Worm (Caenorhabditis elegans) whole organism, L1 larva: Measurements from ENCODE around the gene F09G8.7.
A peak's percentile ranks its signal among the peaks of the same experiment; 100 is the strongest.

Experiments used
- aha-1 ChIP-seq: fragments of 150-350 bp; optimal IDR thresholded peaks from 2 replicates; lab custom pipeline; 2014; ENCODE audit warnings: missing biosample characterization, missing genetic modification characterization
- aly-2 ChIP-seq: fragments of 150-350 bp; optimal IDR thresholded peaks from 2 replicates; lab custom pipeline; 2014; ENCODE audit warnings: missing biosample characterization, missing genetic modification characterization
- blmp-1 ChIP-seq: fragments of 150-350 bp; optimal IDR thresholded peaks from 2 replicates; lab custom pipeline; 2014; ENCODE audit warnings: missing biosample characterization, missing genetic modification characterization
- ceh-82 ChIP-seq, 3 experiments: fragments of 150-350 bp in 1 of 3; sonication (generic microtip) in 2 of 3; optimal IDR thresholded peaks; 2 replicates each; lab custom pipeline; 2014 to 2017; ENCODE audit warnings: missing biosample characterization in 3 of 3, missing genetic modification characterization in 3 of 3
- ceh-88 ChIP-seq: fragments of 200-800 bp; sonication (Bioruptor generic); IDR thresholded peaks from 2 replicates; pipeline ENCODE4 v1.3.6; 2022; ENCODE audit warnings: missing genetic modification characterization, missing compliant biosample characterization
- ceh-90 ChIP-seq: sonication (generic microtip); optimal IDR thresholded peaks from 2 replicates; lab custom pipeline; 2016; ENCODE audit warnings: missing genetic modification characterization, missing compliant biosample characterization
- dsc-1 ChIP-seq: sonication (generic microtip); optimal IDR thresholded peaks from 2 replicates; lab custom pipeline; 2016; ENCODE audit warnings: mild to moderate bottlenecking, missing genetic modification characterization, missing compliant biosample characterization
- efl-1 ChIP-seq, 4 experiments: fragments of 150-350 bp; optimal IDR thresholded peaks in 3 of 4; peaks in 1 of 4; 1 replicate in 1 of 4; 2 replicates in 3 of 4; lab custom pipeline; 2014; ENCODE audit warnings: missing biosample characterization in 2 of 4, missing genetic modification characterization in 2 of 4, missing genetic modification reagents in 2 of 4
- elt-3 ChIP-seq, 6 experiments: fragments of 150-350 bp in 1 of 6; sonication (generic microtip); optimal IDR thresholded peaks; 2 replicates each; lab custom pipeline; 2017 to 2018; ENCODE audit warnings: missing biosample characterization in 6 of 6, missing genetic modification characterization in 6 of 6, inconsistent platforms in 1 of 6
- ets-5 ChIP-seq: fragments of 200-800 bp; sonication (Bioruptor generic); IDR thresholded peaks from 2 replicates; pipeline ENCODE4 v1.3.6; 2022; ENCODE audit warnings: missing genetic modification characterization, missing compliant biosample characterization
- fkh-10 ChIP-seq: sonication (generic microtip); optimal IDR thresholded peaks from 2 replicates; lab custom pipeline; 2017; ENCODE audit warnings: missing biosample characterization, missing genetic modification reagents, missing genetic modification characterization
- fkh-4 ChIP-seq: sonication (generic microtip); optimal IDR thresholded peaks from 2 replicates; lab custom pipeline; 2016; ENCODE audit warnings: missing compliant biosample characterization, missing genetic modification characterization, borderline replicate concordance
- fkh-8 ChIP-seq: sonication (generic microtip); optimal IDR thresholded peaks from 2 replicates; lab custom pipeline; 2016; ENCODE audit warnings: mild to moderate bottlenecking, missing genetic modification characterization, missing compliant biosample characterization
- fos-1 ChIP-seq: fragments of 150-350 bp; optimal IDR thresholded peaks from 2 replicates; lab custom pipeline; 2014; ENCODE audit warnings: missing biosample characterization, missing genetic modification characterization
- hlh-17 ChIP-seq: fragments of 200-800 bp; sonication (Bioruptor generic); optimal IDR thresholded peaks from 2 replicates; lab custom pipeline; 2018; ENCODE audit warnings: missing genetic modification characterization, mild to moderate bottlenecking, missing compliant biosample characterization, moderate library complexity, borderline replicate concordance
- hlh-4 ChIP-seq: sonication (generic microtip); optimal IDR thresholded peaks from 2 replicates; lab custom pipeline; 2016; ENCODE audit warnings: mild to moderate bottlenecking, missing genetic modification characterization, missing compliant biosample characterization
- irx-1 ChIP-seq: sonication (generic microtip); optimal IDR thresholded peaks from 2 replicates; lab custom pipeline; 2016; ENCODE audit warnings: missing genetic modification characterization, missing compliant biosample characterization
- isw-1 ChIP-seq: fragments of 200-800 bp; sonication (Bioruptor generic); IDR thresholded peaks from 2 replicates; pipeline ENCODE4 v1.3.6; 2022; ENCODE audit warnings: missing genetic modification characterization, missing compliant biosample characterization
- jun-1 ChIP-seq: fragments of 150-350 bp; optimal IDR thresholded peaks from 2 replicates; lab custom pipeline; 2014; ENCODE audit warnings: missing biosample characterization, missing genetic modification reagents, missing genetic modification characterization
- lin-13 ChIP-seq: fragments of 150-350 bp; optimal IDR thresholded peaks from 2 replicates; lab custom pipeline; 2014; ENCODE audit warnings: missing biosample characterization, missing genetic modification reagents, missing genetic modification characterization
- lin-15B ChIP-seq: fragments of 150-350 bp; sonication (generic microtip); optimal IDR thresholded peaks from 3 replicates; lab custom pipeline; 2014; ENCODE audit warnings: missing biosample characterization, missing genetic modification characterization
- lin-35 ChIP-seq, 2 experiments: fragments of 150-350 bp; optimal IDR thresholded peaks; 2 replicates each; lab custom pipeline; 2014; ENCODE audit warnings: missing biosample characterization in 2 of 2, missing genetic modification characterization in 2 of 2, missing genetic modification reagents in 2 of 2
- lin-39 ChIP-seq: fragments of 150-350 bp; optimal IDR thresholded peaks from 2 replicates; lab custom pipeline; 2014; ENCODE audit warnings: missing biosample characterization, missing genetic modification reagents, missing genetic modification characterization
- lir-3 ChIP-seq: sonication (generic microtip); optimal IDR thresholded peaks from 2 replicates; lab custom pipeline; 2016; ENCODE audit warnings: mild to moderate bottlenecking, missing genetic modification characterization, moderate library complexity, missing compliant biosample characterization; ENCODE audit not compliant: poor library complexity
- lsy-2 ChIP-seq, 2 experiments: fragments of 150-350 bp; optimal IDR thresholded peaks; 2 replicates each; lab custom pipeline; 2014; ENCODE audit warnings: missing biosample characterization in 2 of 2, missing genetic modification characterization in 2 of 2
- mab-9 ChIP-seq: fragments of 200-800 bp; sonication (Bioruptor generic); IDR thresholded peaks from 2 replicates; pipeline ENCODE4 v1.3.6; 2022; ENCODE audit warnings: missing genetic modification reagents, missing genetic modification characterization, missing compliant biosample characterization
- mef-2 ChIP-seq: fragments of 150-350 bp; optimal IDR thresholded peaks from 2 replicates; lab custom pipeline; 2014; ENCODE audit warnings: missing biosample characterization, missing genetic modification characterization
- nhr-11 ChIP-seq: fragments of 150-350 bp; optimal IDR thresholded peaks from 2 replicates; lab custom pipeline; 2014; ENCODE audit warnings: missing biosample characterization, missing genetic modification characterization
- nhr-12 ChIP-seq: sonication (generic microtip); optimal IDR thresholded peaks from 2 replicates; lab custom pipeline; 2017; ENCODE audit warnings: missing biosample characterization, missing genetic modification characterization
- nhr-19 ChIP-seq: fragments of 200-800 bp; sonication (Bioruptor generic); conservative IDR thresholded peaks from 2 replicates; pipeline ENCODE4 v1.3.6; 2022; ENCODE audit warnings: missing genetic modification characterization, missing compliant biosample characterization
- nhr-237 ChIP-seq: fragments of 150-350 bp; optimal IDR thresholded peaks from 2 replicates; lab custom pipeline; 2014; ENCODE audit warnings: missing biosample characterization, missing genetic modification characterization
- nhr-28 ChIP-seq: fragments of 150-350 bp; optimal IDR thresholded peaks from 2 replicates; lab custom pipeline; 2014; ENCODE audit warnings: missing biosample characterization, missing genetic modification characterization
- nhr-71 ChIP-seq: sonication (generic microtip); optimal IDR thresholded peaks from 2 replicates; lab custom pipeline; 2016; ENCODE audit warnings: mild to moderate bottlenecking, missing genetic modification characterization, moderate library complexity, missing compliant biosample characterization
- nhr-76 ChIP-seq: sonication (generic microtip); optimal IDR thresholded peaks from 2 replicates; lab custom pipeline; 2017; ENCODE audit warnings: missing biosample characterization, missing genetic modification characterization
- nhr-77 ChIP-seq: fragments of 150-350 bp; optimal IDR thresholded peaks from 2 replicates; lab custom pipeline; 2014; ENCODE audit warnings: missing biosample characterization, missing genetic modification characterization
- nhr-84 ChIP-seq: sonication (generic microtip); optimal IDR thresholded peaks from 2 replicates; lab custom pipeline; 2017; ENCODE audit warnings: missing biosample characterization, missing genetic modification characterization
- nhr-90 ChIP-seq: sonication (generic microtip); optimal IDR thresholded peaks from 2 replicates; lab custom pipeline; 2016; ENCODE audit warnings: mild to moderate bottlenecking, missing genetic modification characterization, missing compliant biosample characterization; ENCODE audit not compliant: poor library complexity
- pqm-1 ChIP-seq: sonication (generic microtip); optimal IDR thresholded peaks from 3 replicates; lab custom pipeline; 2017; ENCODE audit warnings: missing biosample characterization, missing genetic modification characterization
- rnt-1 ChIP-seq: sonication (generic microtip); optimal IDR thresholded peaks from 2 replicates; lab custom pipeline; 2016; ENCODE audit warnings: mild to moderate bottlenecking, missing genetic modification characterization, moderate library complexity, missing compliant biosample characterization
- snpc-4 ChIP-seq: fragments of 150-350 bp; optimal IDR thresholded peaks from 2 replicates; lab custom pipeline; 2014; ENCODE audit warnings: missing biosample characterization, missing genetic modification characterization
- snu-23 ChIP-seq: sonication (generic microtip); optimal IDR thresholded peaks from 2 replicates; lab custom pipeline; 2016; ENCODE audit warnings: missing genetic modification characterization, missing compliant biosample characterization
- sptf-1 ChIP-seq: fragments of 150-350 bp; optimal IDR thresholded peaks from 2 replicates; lab custom pipeline; 2014; ENCODE audit warnings: missing biosample characterization, missing genetic modification characterization
- sup-37 ChIP-seq: fragments of 200-800 bp; sonication (Bioruptor generic); optimal IDR thresholded peaks from 2 replicates; lab custom pipeline; 2018; ENCODE audit warnings: mild to moderate bottlenecking, missing genetic modification characterization, missing compliant biosample characterization
- swsn-7 ChIP-seq: sonication (generic microtip); optimal IDR thresholded peaks from 2 replicates; lab custom pipeline; 2016; ENCODE audit warnings: missing genetic modification characterization, missing compliant biosample characterization
- tbx-2 ChIP-seq: sonication (generic microtip); optimal IDR thresholded peaks from 2 replicates; lab custom pipeline; 2016; ENCODE audit warnings: missing genetic modification characterization, missing compliant biosample characterization
- tlp-1 ChIP-seq: fragments of 150-350 bp; optimal IDR thresholded peaks from 2 replicates; lab custom pipeline; 2014; ENCODE audit warnings: missing biosample characterization, missing genetic modification characterization
- unc-130 ChIP-seq: fragments of 150-350 bp; optimal IDR thresholded peaks from 2 replicates; lab custom pipeline; 2017; ENCODE audit warnings: missing biosample characterization, missing genetic modification characterization, inconsistent platforms
- unc-86 ChIP-seq: sonication (generic microtip); optimal IDR thresholded peaks from 2 replicates; lab custom pipeline; 2016; ENCODE audit warnings: missing genetic modification characterization, missing compliant biosample characterization
- vab-15 ChIP-seq: sonication (generic microtip); optimal IDR thresholded peaks from 2 replicates; lab custom pipeline; 2017; ENCODE audit warnings: missing genotype, mild to moderate bottlenecking, missing genetic modification characterization, missing compliant biosample characterization
- zag-1 ChIP-seq: fragments of 150-350 bp; optimal IDR thresholded peaks from 2 replicates; lab custom pipeline; 2014; ENCODE audit warnings: missing biosample characterization, missing genetic modification characterization
- ztf-4 ChIP-seq: fragments of 150-350 bp; optimal IDR thresholded peaks from 2 replicates; lab custom pipeline; 2014; ENCODE audit warnings: missing biosample characterization, missing genetic modification characterization

F09G8.7 gene

ce11 chrIII:8227511-8227910, 40.6 kb downstream of the F09G8.7 start, which contains the start of gene fbxl-1 (continued):
- TF ChIP-seq jun-1, result peak; percentile 47
- TF ChIP-seq snu-23, result peak; percentile 87
- TF ChIP-seq ztf-4 (tag; lab: Kevin White, UChicago), result peak; percentile 60
- no peak for TF ChIP-seq lin-15B
- peak; percentile 96 for TF ChIP-seq fkh-8
- no peak for TF ChIP-seq zag-1 (tag; lab: Kevin White, UChicago)
- peak; percentile 48 for TF ChIP-seq isw-1 (GFP tag; lab: Robert Waterston, UW)
- TF ChIP-seq lin-13 (GFP tag; lab: Kevin White, UChicago), result peak; percentile 65
- TF ChIP-seq nhr-90 (tag; lab: Kevin White, UChicago), result peak; percentile 32
- TF ChIP-seq lir-3 (tag; lab: Kevin White, UChicago), result peak; percentile 56
- TF ChIP-seq sup-37 (GFP tag; lab: Kevin White, UChicago), result no peak
- TF ChIP-seq nhr-19 (GFP tag; lab: Robert Waterston, UW), result peak; percentile 71
- TF ChIP-seq nhr-11 (tag; lab: Kevin White, UChicago), result no peak
- TF ChIP-seq nhr-237 (tag; lab: Kevin White, UChicago), result no peak
- peak; percentile 25 to 70 (median 47) for TF ChIP-seq ceh-82 (tag; optimal IDR thresholded peaks at IDR 0.05; lab: Kevin White, UChicago)
- TF ChIP-seq snpc-4 (tag; lab: Kevin White, UChicago), result peak; percentile 6
- no peak for TF ChIP-seq nhr-12 (tag; lab: Kevin White, UChicago)
- TF ChIP-seq aha-1 (tag; lab: Kevin White, UChicago), result no peak
- peak; percentile 21 for TF ChIP-seq fkh-10 (GFP tag; lab: Kevin White, UChicago)
- TF ChIP-seq fkh-4 (tag; lab: Kevin White, UChicago), result no peak
- TF ChIP-seq swsn-7 (tag; lab: Kevin White, UChicago), result peak; percentile 77
- no peak for TF ChIP-seq aly-2 (tag; lab: Kevin White, UChicago)
- TF ChIP-seq sptf-1, result no peak
- no peak for TF ChIP-seq tlp-1 (tag; lab: Kevin White, UChicago)
- TF ChIP-seq nhr-84 (tag; lab: Kevin White, UChicago), result no peak
- TF ChIP-seq mab-9 (GFP tag; lab: Robert Waterston, UW), result no peak
- TF ChIP-seq nhr-76, result no peak
- no peak for TF ChIP-seq ets-5 (GFP tag; lab: Robert Waterston, UW)
- TF ChIP-seq vab-15 (tag; lab: Kevin White, UChicago), result no peak
- TF ChIP-seq nhr-71, result peak; percentile 94
- peak; percentile 71 for TF ChIP-seq nhr-77
- TF ChIP-seq lsy-2 (tag; optimal IDR thresholded peaks at IDR 0.05; lab: Kevin White, UChicago), result peak; percentile 75 to 88
- no peak for TF ChIP-seq hlh-17
- TF ChIP-seq unc-130 (tag; lab: Kevin White, UChicago), result peak; percentile 56
- TF ChIP-seq lin-39 (tag; lab: Kevin White, UChicago), result no peak
- peak; percentile 55 for TF ChIP-seq blmp-1 (tag; lab: Kevin White, UChicago)
- TF ChIP-seq fos-1, result peak; percentile 43
- peak; percentile 43; the same call in 1 of the 2 replicates for TF ChIP-seq ceh-88 (GFP tag; lab: Robert Waterston, UW)
- no peak for TF ChIP-seq pqm-1 (tag; lab: Kevin White, UChicago)
- no peak for TF ChIP-seq ceh-90
- no peak for TF ChIP-seq hlh-4
- peak; percentile 82 for TF ChIP-seq rnt-1 (tag; lab: Kevin White, UChicago)
- peak; percentile 63 to 82 for TF ChIP-seq lin-35 (GFP tag; optimal IDR thresholded peaks at IDR 0.05; lab: Kevin White, UChicago)
- TF ChIP-seq irx-1 (tag; lab: Kevin White, UChicago), result peak; percentile 29
- TF ChIP-seq efl-1 (optimal IDR thresholded peaks at IDR 0.05; lab: Kevin White, UChicago), result peak; percentile 68 to 70
- peak; percentile 48 to 97 for TF ChIP-seq efl-1 (GFP tag; optimal IDR thresholded peaks at IDR 0.05 in 1 of 2; lab: Kevin White, UChicago)
- peak; percentile 80 for TF ChIP-seq dsc-1 (tag; lab: Kevin White, UChicago)
- TF ChIP-seq tbx-2 (tag; lab: Kevin White, UChicago), result peak; percentile 81
- peak in 2 of 6 experiments; percentile 14 to 61 for TF ChIP-seq elt-3 (tag; optimal IDR thresholded peaks at IDR 0.05; lab: Kevin White, UChicago)
- TF ChIP-seq mef-2 (tag; lab: Kevin White, UChicago), result peak; percentile 58
- peak; percentile 96 for TF ChIP-seq unc-86 (tag; lab: Kevin White, UChicago)
- TF ChIP-seq nhr-28, result no peak
- TF ChIP-seq, all 84 proteins: peak for 47
